Worm (Caenorhabditis elegans) whole organism, late embryonic: ENCODE measurements around the gene pyc-1.

ENCODE experiments used
- C08G9.2 ChIP-seq: sonication (generic microtip); optimal IDR thresholded peaks from 2 replicates; lab custom pipeline; 2016; ENCODE audit warnings: mild to moderate bottlenecking, missing genetic modification characterization, moderate library complexity, missing compliant biosample characterization
- F13H6.1 ChIP-seq: sonication (generic microtip); optimal IDR thresholded peaks from 2 replicates; lab custom pipeline; 2016; ENCODE audit warnings: missing genetic modification characterization, missing compliant biosample characterization
- K02D7.2 ChIP-seq: sonication (generic microtip); optimal IDR thresholded peaks from 2 replicates; lab custom pipeline; 2017; ENCODE audit warnings: mild to moderate bottlenecking, missing genetic modification characterization, missing compliant biosample characterization
- K09A11.1 ChIP-seq: sonication (generic microtip); optimal IDR thresholded peaks from 2 replicates; lab custom pipeline; 2017; ENCODE audit warnings: antibody characterized with exemption, mild to moderate bottlenecking, missing genetic modification characterization, missing compliant biosample characterization; ENCODE audit not compliant: insufficient read depth
- T23F11.4 ChIP-seq: fragments of 200-800 bp; sonication (Bioruptor generic); optimal IDR thresholded peaks from 2 replicates; lab custom pipeline; 2018; ENCODE audit warnings: mild to moderate bottlenecking, missing genetic modification characterization, missing compliant biosample characterization
- Y22D7AL.16 ChIP-seq: sonication (generic microtip); optimal IDR thresholded peaks from 2 replicates; lab custom pipeline; 2016; ENCODE audit warnings: missing genetic modification characterization, missing compliant biosample characterization
- ahr-1 ChIP-seq: sonication (generic microtip); optimal IDR thresholded peaks from 2 replicates; lab custom pipeline; 2016; ENCODE audit warnings: missing genetic modification characterization, missing compliant biosample characterization
- ceh-14 ChIP-seq: sonication (generic microtip); optimal IDR thresholded peaks from 2 replicates; lab custom pipeline; 2016; ENCODE audit warnings: missing genotype, missing genetic modification characterization, missing compliant biosample characterization
- ceh-19 ChIP-seq: fragments of 200-800 bp; sonication (Bioruptor generic); optimal IDR thresholded peaks from 2 replicates; lab custom pipeline; 2018; ENCODE audit warnings: mild to moderate bottlenecking, missing genetic modification characterization, missing compliant biosample characterization
- ceh-2 ChIP-seq: sonication (generic microtip); optimal IDR thresholded peaks from 2 replicates; lab custom pipeline; 2016; ENCODE audit warnings: missing genotype, missing genetic modification characterization, missing compliant biosample characterization
- ceh-22 ChIP-seq: sonication (generic microtip); optimal IDR thresholded peaks from 2 replicates; lab custom pipeline; 2017; ENCODE audit warnings: missing biosample characterization, missing genetic modification characterization
- ceh-24 ChIP-seq: sonication (generic microtip); optimal IDR thresholded peaks from 2 replicates; lab custom pipeline; 2016; ENCODE audit warnings: mild to moderate bottlenecking, missing genetic modification characterization, missing compliant biosample characterization
- ceh-30 ChIP-seq: fragments of 150-350 bp; optimal IDR thresholded peaks from 2 replicates; lab custom pipeline; 2014; ENCODE audit warnings: missing biosample characterization, missing genetic modification characterization
- ceh-31 ChIP-seq: sonication (generic microtip); optimal IDR thresholded peaks from 2 replicates; lab custom pipeline; 2016; ENCODE audit warnings: missing genetic modification characterization, missing compliant biosample characterization
- ceh-34 ChIP-seq: sonication (generic microtip); optimal IDR thresholded peaks from 2 replicates; lab custom pipeline; 2016; ENCODE audit warnings: mild to moderate bottlenecking, missing genetic modification characterization, missing compliant biosample characterization
- ceh-45 ChIP-seq: fragments of 200-800 bp; sonication (Bioruptor generic); IDR thresholded peaks from 2 replicates; pipeline ENCODE4 v1.3.6; 2022; ENCODE audit warnings: missing genetic modification reagents, missing genetic modification characterization, missing compliant biosample characterization
- ceh-48 ChIP-seq: sonication (generic microtip); optimal IDR thresholded peaks from 2 replicates; lab custom pipeline; 2016; ENCODE audit warnings: missing genetic modification characterization, inconsistent platforms, missing compliant biosample characterization
- ceh-6 ChIP-seq: fragments of 200-800 bp; sonication (Bioruptor generic); optimal IDR thresholded peaks from 2 replicates; lab custom pipeline; 2018; ENCODE audit warnings: mild to moderate bottlenecking, missing genetic modification characterization, missing compliant biosample characterization
- dve-1 ChIP-seq: sonication (generic microtip); optimal IDR thresholded peaks from 2 replicates; lab custom pipeline; 2017; ENCODE audit warnings: antibody characterized with exemption, mild to moderate bottlenecking, missing genetic modification characterization, missing compliant biosample characterization
- elt-2 ChIP-seq: sonication (generic microtip); optimal IDR thresholded peaks from 2 replicates; lab custom pipeline; 2016; ENCODE audit warnings: missing genetic modification reagents, missing genetic modification characterization, missing compliant biosample characterization
- elt-4 ChIP-seq: sonication (generic microtip); optimal IDR thresholded peaks from 2 replicates; lab custom pipeline; 2016; ENCODE audit warnings: missing genetic modification characterization, missing compliant biosample characterization
- fkh-6 ChIP-seq: sonication (generic microtip); optimal IDR thresholded peaks from 2 replicates; lab custom pipeline; 2016; ENCODE audit warnings: missing genetic modification characterization, missing compliant biosample characterization
- gmeb-2 ChIP-seq: sonication (generic microtip); optimal IDR thresholded peaks from 2 replicates; lab custom pipeline; 2016; ENCODE audit warnings: missing genetic modification characterization, inconsistent platforms, missing compliant biosample characterization
- hlh-13 ChIP-seq: fragments of 200-800 bp; sonication (Bioruptor generic); optimal IDR thresholded peaks from 2 replicates; lab custom pipeline; 2018; ENCODE audit warnings: mild to moderate bottlenecking, missing genetic modification characterization, missing compliant biosample characterization
- hlh-15 ChIP-seq: sonication (generic microtip); optimal IDR thresholded peaks from 2 replicates; lab custom pipeline; 2016; ENCODE audit warnings: missing genetic modification characterization, missing compliant biosample characterization
- hlh-30 ChIP-seq: sonication (generic microtip); optimal IDR thresholded peaks from 2 replicates; lab custom pipeline; 2017; ENCODE audit warnings: antibody characterized with exemption, missing genetic modification characterization, missing compliant biosample characterization; ENCODE audit not compliant: insufficient read depth
- hlh-6 ChIP-seq: sonication (generic microtip); optimal IDR thresholded peaks from 2 replicates; lab custom pipeline; 2016; ENCODE audit warnings: missing genotype, missing genetic modification characterization, missing compliant biosample characterization
- hlh-8 ChIP-seq: sonication (generic microtip); optimal IDR thresholded peaks from 2 replicates; lab custom pipeline; 2016; ENCODE audit warnings: missing genotype, missing genetic modification characterization, missing compliant biosample characterization
- lim-6 ChIP-seq: sonication (generic microtip); optimal IDR thresholded peaks from 2 replicates; lab custom pipeline; 2016; ENCODE audit warnings: missing genetic modification characterization, missing compliant biosample characterization
- lin-11 ChIP-seq: fragments of 200-800 bp; sonication (Bioruptor generic); optimal IDR thresholded peaks from 2 replicates; lab custom pipeline; 2018; ENCODE audit warnings: mild to moderate bottlenecking, missing genetic modification characterization, missing compliant biosample characterization
- nfya-1 ChIP-seq: sonication (generic microtip); optimal IDR thresholded peaks from 2 replicates; lab custom pipeline; 2017; ENCODE audit warnings: missing genetic modification characterization, mild to moderate bottlenecking, missing compliant biosample characterization, antibody characterized with exemption, moderate library complexity
- nhr-11 ChIP-seq: fragments of 150-350 bp; optimal IDR thresholded peaks from 2 replicates; lab custom pipeline; 2014; ENCODE audit warnings: missing biosample characterization, missing genetic modification characterization
- nhr-232 ChIP-seq: sonication (generic microtip); optimal IDR thresholded peaks from 2 replicates; lab custom pipeline; 2016; ENCODE audit warnings: missing genetic modification characterization, missing compliant biosample characterization
- pag-3 ChIP-seq: sonication (generic microtip); optimal IDR thresholded peaks from 2 replicates; lab custom pipeline; 2016; ENCODE audit warnings: missing compliant biosample characterization, missing genetic modification characterization, borderline replicate concordance
- pat-9 ChIP-seq: fragments of 200-800 bp; sonication (Bioruptor generic); optimal IDR thresholded peaks from 2 replicates; lab custom pipeline; 2018; ENCODE audit warnings: mild to moderate bottlenecking, missing genetic modification characterization, moderate library complexity, missing compliant biosample characterization
- pha-2 ChIP-seq: sonication (generic microtip); optimal IDR thresholded peaks from 2 replicates; lab custom pipeline; 2017; ENCODE audit warnings: mild to moderate bottlenecking, missing genetic modification characterization, missing compliant biosample characterization
- pha-4 ChIP-seq: fragments of 150-350 bp; optimal IDR thresholded peaks from 2 replicates; lab custom pipeline; 2018; ENCODE audit warnings: missing biosample characterization, missing genetic modification reagents, missing genetic modification characterization
- pqm-1 ChIP-seq: sonication (generic microtip); optimal IDR thresholded peaks from 2 replicates; lab custom pipeline; 2016; ENCODE audit warnings: missing genetic modification characterization, missing compliant biosample characterization
- pros-1 ChIP-seq: fragments of 150-350 bp; optimal IDR thresholded peaks from 2 replicates; lab custom pipeline; 2014; ENCODE audit warnings: missing biosample characterization, missing genetic modification reagents, missing genetic modification characterization
- ref-2 ChIP-seq: sonication (generic microtip); optimal IDR thresholded peaks from 2 replicates; lab custom pipeline; 2016; ENCODE audit warnings: missing genetic modification characterization, missing compliant biosample characterization
- rnt-1 ChIP-seq: sonication (generic microtip); optimal IDR thresholded peaks from 2 replicates; lab custom pipeline; 2016; ENCODE audit warnings: missing genetic modification characterization, missing compliant biosample characterization
- sdc-2 ChIP-seq: sonication (generic microtip); optimal IDR thresholded peaks from 2 replicates; lab custom pipeline; 2016; ENCODE audit warnings: missing genotype, missing genetic modification characterization, missing compliant biosample characterization
- sox-2 ChIP-seq: fragments of 200-800 bp; sonication (Bioruptor generic); IDR thresholded peaks from 2 replicates; pipeline ENCODE4 v1.3.6; 2022; ENCODE audit warnings: missing genetic modification reagents, missing genetic modification characterization, missing compliant biosample characterization
- syd-9 ChIP-seq: sonication (generic microtip); optimal IDR thresholded peaks from 2 replicates; lab custom pipeline; 2016; ENCODE audit warnings: mild to moderate bottlenecking, missing genetic modification characterization, moderate library complexity, missing compliant biosample characterization
- tbx-2 ChIP-seq: sonication (generic microtip); optimal IDR thresholded peaks from 2 replicates; lab custom pipeline; 2016; ENCODE audit warnings: missing genetic modification characterization, missing compliant biosample characterization
- tbx-7 ChIP-seq: sonication (generic microtip); optimal IDR thresholded peaks from 2 replicates; lab custom pipeline; 2016; ENCODE audit warnings: missing genotype, missing genetic modification characterization, missing compliant biosample characterization
- unc-55 ChIP-seq: sonication (generic microtip); optimal IDR thresholded peaks from 2 replicates; lab custom pipeline; 2017; ENCODE audit warnings: missing biosample characterization, missing genetic modification reagents, missing genetic modification characterization
- unc-86 ChIP-seq: sonication (generic microtip); optimal IDR thresholded peaks from 2 replicates; lab custom pipeline; 2016; ENCODE audit warnings: missing genetic modification characterization, missing compliant biosample characterization

The pyc-1 gene

DNA sequence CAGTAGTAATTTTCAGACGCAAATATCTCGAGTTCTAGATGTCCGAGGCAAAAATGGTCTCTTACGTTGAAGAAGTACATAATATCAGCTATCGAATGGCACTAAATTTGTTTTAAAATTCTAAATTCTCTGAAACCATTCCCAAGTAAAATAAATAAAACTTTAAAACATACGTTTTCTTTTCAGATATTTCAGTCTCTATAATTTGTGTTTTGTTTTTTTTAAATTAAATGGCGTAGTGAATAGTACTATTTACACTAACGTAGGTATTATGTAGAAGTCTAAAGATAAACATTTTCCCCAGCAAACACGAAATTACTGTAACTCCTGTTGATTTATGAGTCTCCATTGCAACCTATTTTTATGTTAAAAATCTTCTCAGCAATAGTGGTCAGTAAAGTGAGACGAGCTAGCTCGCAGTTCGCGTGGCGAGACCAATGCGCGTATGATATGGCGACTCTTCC is 5.0 kb downstream of the pyc-1 start:
- TF ChIP-seq ceh-2, result no peak
- TF ChIP-seq ceh-45 (GFP tag; lab: Robert Waterston, UW), result no peak
- no peak for TF ChIP-seq T23F11.4 (GFP tag; lab: Kevin White, UChicago)
- TF ChIP-seq pat-9 (tag; lab: Kevin White, UChicago), result no peak
- TF ChIP-seq unc-86 (tag; lab: Kevin White, UChicago), result no peak
- no peak for TF ChIP-seq ref-2 (tag; lab: Kevin White, UChicago)
- no peak for TF ChIP-seq tbx-7
- TF ChIP-seq lin-11 (tag; lab: Kevin White, UChicago), result no peak
- no peak for TF ChIP-seq hlh-8 (tag; lab: Kevin White, UChicago)
- TF ChIP-seq sox-2, result no peak
- no peak for TF ChIP-seq rnt-1 (tag; lab: Kevin White, UChicago)
- TF ChIP-seq tbx-2 (tag; lab: Kevin White, UChicago), result no peak
- no peak for TF ChIP-seq ceh-34
- no peak for TF ChIP-seq fkh-6 (tag; lab: Kevin White, UChicago)
- TF ChIP-seq pros-1 (tag; lab: Kevin White, UChicago), result no peak
- no peak for TF ChIP-seq ceh-14 (tag; lab: Kevin White, UChicago)
- no peak for TF ChIP-seq elt-4 (tag; lab: Kevin White, UChicago)
- TF ChIP-seq syd-9, result no peak

DNA sequence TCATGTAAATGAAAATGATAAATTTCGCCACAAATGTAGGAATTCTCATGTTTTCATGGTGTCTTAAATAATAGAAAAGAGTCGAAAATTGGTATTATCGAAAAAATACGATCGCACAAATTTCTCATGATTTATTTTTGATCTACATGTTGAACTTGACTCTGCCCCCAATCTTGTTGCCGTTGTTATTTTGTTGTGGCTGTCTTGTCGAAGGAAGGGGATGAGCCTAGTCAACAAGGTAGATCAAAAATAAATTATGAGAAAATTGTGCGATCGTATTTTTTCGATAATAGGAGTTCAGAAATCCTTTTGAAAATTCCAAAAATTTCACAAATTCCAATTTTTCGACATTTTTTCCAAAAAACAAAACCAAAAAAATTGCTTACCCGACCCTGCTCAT is 6.8 kb downstream of the pyc-1 start:
- TF ChIP-seq pag-3 (tag; lab: Kevin White, UChicago), result no peak
- TF ChIP-seq elt-2 (tag; lab: Kevin White, UChicago), result no peak
- TF ChIP-seq pqm-1 (tag; lab: Kevin White, UChicago), result no peak
- TF ChIP-seq hlh-13 (GFP tag; lab: Kevin White, UChicago), result no peak
- TF ChIP-seq ceh-14 (tag; lab: Kevin White, UChicago), result no peak
- TF ChIP-seq F13H6.1 (tag; lab: Kevin White, UChicago), result no peak
- no peak for TF ChIP-seq tbx-2 (tag; lab: Kevin White, UChicago)
- no peak for TF ChIP-seq unc-55 (GFP tag; lab: Kevin White, UChicago)
- no peak for TF ChIP-seq K09A11.1 (tag; lab: Kevin White, UChicago)
- no peak for TF ChIP-seq ceh-24 (tag; lab: Kevin White, UChicago)

DNA sequence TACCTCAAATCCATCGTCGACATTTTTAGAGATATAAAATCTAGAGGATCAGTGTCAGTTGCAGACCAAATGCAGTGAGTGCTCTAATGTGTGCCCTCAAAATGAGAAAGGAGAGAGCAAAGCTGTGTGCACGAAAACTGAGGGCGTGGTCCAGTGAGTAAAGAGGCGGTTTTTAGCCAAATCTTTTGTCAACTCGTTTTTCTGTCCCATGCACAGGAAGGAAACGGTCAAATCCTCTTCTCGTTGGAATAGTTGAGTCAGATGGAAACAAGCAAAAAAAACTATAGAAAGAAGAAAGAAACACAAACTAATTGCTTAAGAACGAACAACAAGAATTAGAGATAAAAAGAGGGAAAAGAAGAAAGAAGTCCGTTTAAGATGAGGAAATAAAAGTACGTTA is 10.4 kb downstream of the pyc-1 start, which contains the start of gene D2023.3:
Gene D2023.3 (minus strand): TSS at position 101 of the 400 bp plus-strand sequence.
- TF ChIP-seq nfya-1 (tag; lab: Kevin White, UChicago) (no peak), tbx-2 (tag; lab: Kevin White, UChicago) (no peak), hlh-30 (tag; lab: Kevin White, UChicago) (no peak), K02D7.2 (no peak), ceh-30 (tag; lab: Kevin White, UChicago) (no peak), syd-9 (no peak), nhr-11 (no peak), hlh-15 (tag; lab: Kevin White, UChicago) (no peak), ceh-6 (GFP tag; lab: Kevin White, UChicago) (no peak), C08G9.2 (tag; lab: Kevin White, UChicago) (no peak), K09A11.1 (tag; lab: Kevin White, UChicago) (no peak), tbx-7 (no peak), nhr-232 (tag; lab: Kevin White, UChicago) (no peak)

DNA sequence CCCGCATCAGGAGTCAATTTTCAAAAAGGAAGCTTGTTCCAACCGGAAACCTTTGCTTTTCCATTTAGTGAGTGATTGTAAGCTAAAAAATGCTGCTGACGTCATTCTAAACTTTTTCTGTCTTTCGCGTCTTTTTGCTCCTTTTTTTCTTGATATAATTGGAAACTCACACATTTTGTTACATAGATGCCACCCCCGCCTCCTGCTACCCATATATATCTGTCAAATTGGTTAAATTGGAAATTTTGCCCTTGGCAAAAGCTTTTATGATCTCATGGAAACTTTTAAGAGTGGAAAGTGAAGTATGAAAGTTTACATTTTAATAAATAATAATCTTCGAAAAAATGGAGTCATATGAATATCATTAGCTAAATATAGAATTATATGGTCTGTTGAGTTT is 12.4 kb downstream of the pyc-1 start:
- TF ChIP-seq gmeb-2 (tag; lab: Kevin White, UChicago) (no peak), ceh-19 (GFP tag; lab: Kevin White, UChicago) (no peak), dve-1 (tag; lab: Kevin White, UChicago) (no peak), ceh-31 (tag; lab: Kevin White, UChicago) (no peak), ceh-48 (no peak), ceh-22 (tag; lab: Kevin White, UChicago) (no peak), lim-6 (tag; lab: Kevin White, UChicago) (no peak), pqm-1 (tag; lab: Kevin White, UChicago) (no peak), sdc-2 (tag; lab: Kevin White, UChicago) (no peak), unc-86 (tag; lab: Kevin White, UChicago) (no peak), ahr-1 (tag; lab: Kevin White, UChicago) (no peak), pha-2 (no peak), Y22D7AL.16 (tag; lab: Kevin White, UChicago) (no peak), hlh-6 (no peak), ceh-45 (GFP tag; lab: Robert Waterston, UW) (no peak), pha-4 (tag; lab: Kevin White, UChicago) (no peak), nfya-1 (tag; lab: Kevin White, UChicago) (no peak), unc-55 (GFP tag; lab: Kevin White, UChicago) (no peak), ceh-34 (no peak)
